Fruit fly (Drosophila melanogaster): ENCODE results near the gene CG18281.
"Not testable (repeated sequence)": the region's sequence is repeated elsewhere in the genome, so short reads cannot be mapped to it uniquely, and the experiment has no call there.

CG18281 gene

dm6 chr3L:20487649-20488048 is 12.0 kb upstream of the CG18281 start:
- TF ChIP-seq CTCF (optimal IDR thresholded peaks at IDR 0.05) (no peak), CG8478 (optimal IDR thresholded peaks at IDR 0.05) (no peak)

- TF ChIP-seq CTCF (optimal IDR thresholded peaks at IDR 0.05) (no peak), CG8478 (optimal IDR thresholded peaks at IDR 0.05) (no peak)
These were observed 8.0 kb upstream of the CG18281 start, which contains the start of gene ND-39 for dm6 chr3L:20491525-20492132. Gene ND-39 (plus strand): TSS chr3L:20492082.

- no peak for TF ChIP-seq CTCF (optimal IDR thresholded peaks at IDR 0.05)
These were observed 6.0 kb upstream of the CG18281 start for dm6 chr3L:20493417-20494261.

dm6 chr3L:20494262-20494601 is 5.4 kb upstream of the CG18281 start:
- TF ChIP-seq CG8478 (optimal IDR thresholded peaks at IDR 0.05) (no peak), CTCF (optimal IDR thresholded peaks at IDR 0.05) (no peak)

- TF ChIP-seq CTCF (optimal IDR thresholded peaks at IDR 0.05) = peak in 1 of 2 experiments; percentile 27
- TF ChIP-seq CG8478 (optimal IDR thresholded peaks at IDR 0.05) = no peak
These were observed 4.7 kb upstream of the CG18281 start, which contains the start of gene ZnT77C for dm6 chr3L:20494780-20495591. Gene ZnT77C (minus strand): TSS chr3L:20494921.

- TF ChIP-seq CG8478 (optimal IDR thresholded peaks at IDR 0.05) (no peak), CTCF (optimal IDR thresholded peaks at IDR 0.05) (peak; percentile 14 to 39)
These were observed 2.3 kb upstream of the CG18281 start, which contains the start of gene CG32425 for dm6 chr3L:20497124-20497996. Gene CG32425 (plus strand): TSS chr3L:20497323.

- TF ChIP-seq CG8478 (optimal IDR thresholded peaks at IDR 0.05) = no peak
- TF ChIP-seq CTCF (optimal IDR thresholded peaks at IDR 0.05) = peak; percentile 81 to 84
These were observed 1.4 kb upstream of the CG18281 start for dm6 chr3L:20498204-20498603.

- TF ChIP-seq CG8478 (optimal IDR thresholded peaks at IDR 0.05) = no peak
- no peak for TF ChIP-seq CTCF (optimal IDR thresholded peaks at IDR 0.05)
These were observed 3.6 kb downstream of the CG18281 start for dm6 chr3L:20503256-20503655.

- not testable (repeated sequence) for TF ChIP-seq CTCF, CG8478 (optimal IDR thresholded peaks at IDR 0.05)
These were observed 4.2 kb downstream of the CG18281 start, which contains the start of gene CG17637 for dm6 chr3L:20503886-20504285. Gene CG17637 (plus strand): TSS chr3L:20504186.

dm6 chr3L:20505732-20506131 is 6.1 kb downstream of the CG18281 start, which contains the start of gene CG5078:
Gene CG5078 (plus strand): TSS chr3L:20506032.
- TF ChIP-seq CTCF (optimal IDR thresholded peaks at IDR 0.05) = no peak
- TF ChIP-seq CG8478 (optimal IDR thresholded peaks at IDR 0.05) = no peak

- TF ChIP-seq CG8478 (optimal IDR thresholded peaks at IDR 0.05) (no peak), CTCF (optimal IDR thresholded peaks at IDR 0.05) (no peak)
These were observed 7.9 kb downstream of the CG18281 start for dm6 chr3L:20507552-20507951.

dm6 chr3L:20508136-20508635 is 8.6 kb downstream of the CG18281 start:
- TF ChIP-seq CTCF (optimal IDR thresholded peaks at IDR 0.05) (no peak), CG8478 (optimal IDR thresholded peaks at IDR 0.05) (no peak)

- TF ChIP-seq CG8478 (optimal IDR thresholded peaks at IDR 0.05) (no peak), CTCF (optimal IDR thresholded peaks at IDR 0.05) (no peak)
These were observed 9.7 kb downstream of the CG18281 start for dm6 chr3L:20509121-20509934.
